Fruit fly (Drosophila melanogaster): ENCODE measurements around the gene CG14325.

DNA sequence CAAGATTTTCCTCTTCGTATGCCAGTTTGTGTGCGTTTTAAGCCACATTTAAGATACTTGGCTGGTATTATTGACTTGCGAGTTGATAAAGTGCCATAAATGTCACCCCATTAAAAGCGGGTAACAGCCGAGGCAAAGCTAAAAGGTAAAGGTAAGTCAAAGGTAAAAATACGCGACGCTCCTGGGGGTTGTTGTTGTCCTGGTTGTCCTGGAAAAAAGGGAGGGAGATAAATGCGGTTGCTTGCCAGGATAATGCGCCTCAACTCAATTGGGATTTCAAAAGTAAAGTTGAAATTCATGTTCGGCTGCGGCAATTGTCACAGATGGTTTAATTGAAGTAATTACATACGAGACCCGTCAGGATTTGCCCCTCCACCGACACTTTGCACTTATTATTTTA is 33.5 kb upstream of the CG14325 start:
- TF ChIP-seq OdsH (GFP tag; optimal IDR thresholded peaks at IDR 0.05) (no peak), h (GFP tag; optimal IDR thresholded peaks at IDR 0.05) (no peak), fru (GFP tag; optimal IDR thresholded peaks at IDR 0.05) (no peak), GATAd (GFP tag; optimal IDR thresholded peaks at IDR 0.05) (no peak)
